Fruit fly (Drosophila melanogaster) whole organism, embryonic: Measurements from ENCODE around the gene p38b.

ENCODE experiments used
- Antp ChIP-seq: fragments of 200-800 bp; sonication (Bioruptor generic); optimal IDR thresholded peaks from 3 replicates; lab custom pipeline; 2016; ENCODE audit warnings: missing biosample characterization, missing genetic modification characterization
- Asciz ChIP-seq: fragments of 200-800 bp; sonication (Bioruptor generic); optimal IDR thresholded peaks from 2 replicates; lab custom pipeline; 2017; ENCODE audit warnings: missing biosample characterization, mild to moderate bottlenecking, missing genetic modification characterization, missing genetic modification reagents
- Awh ChIP-seq: fragments of 200-800 bp; sonication (Bioruptor generic); IDR thresholded peaks from 2 replicates; pipeline ENCODE4, ENCODE4 v1.3.6; 2022; ENCODE audit warnings: missing biosample characterization, missing genetic modification characterization
- CG1024 ChIP-seq: fragments of 200-800 bp; sonication (Bioruptor generic); IDR thresholded peaks from 2 replicates; pipeline ENCODE4 v1.3.6; 2022; ENCODE audit warnings: missing biosample characterization, missing genetic modification characterization
- CG12219 ChIP-seq: fragments of 200-800 bp; sonication (Bioruptor generic); optimal IDR thresholded peaks from 3 replicates; lab custom pipeline; 2018; ENCODE audit warnings: missing biosample characterization, mild to moderate bottlenecking, missing genetic modification characterization
- CG12391 ChIP-seq: fragments of 200-800 bp; sonication (Bioruptor generic); optimal IDR thresholded peaks from 3 replicates; lab custom pipeline; 2018; ENCODE audit warnings: missing biosample characterization, mild to moderate bottlenecking, missing genetic modification characterization, moderate library complexity
- CG14441 ChIP-seq: fragments of 200-800 bp; sonication (Bioruptor generic); IDR thresholded peaks from 2 replicates; pipeline ENCODE4 v1.3.6; 2022; ENCODE audit warnings: missing biosample characterization, missing genetic modification characterization
- CG16815 ChIP-seq: fragments of 200-800 bp; sonication (Bioruptor generic); optimal IDR thresholded peaks from 3 replicates; lab custom pipeline; 2017; ENCODE audit warnings: missing biosample characterization, mild to moderate bottlenecking, missing genetic modification characterization
- CG18262 ChIP-seq: fragments of 200-800 bp; optimal IDR thresholded peaks from 3 replicates; lab custom pipeline; 2019; ENCODE audit warnings: missing biosample characterization, mild to moderate bottlenecking, missing genetic modification characterization, moderate library complexity
- CG2129 ChIP-seq: fragments of 200-800 bp; sonication (Bioruptor generic); IDR thresholded peaks from 2 replicates; pipeline ENCODE4 v1.3.6; 2022; ENCODE audit warnings: missing biosample characterization, missing genetic modification characterization; ENCODE audit not compliant: partially characterized antibody
- CG30020 ChIP-seq: fragments of 200-800 bp; optimal IDR thresholded peaks from 2 replicates; lab custom pipeline; 2019; ENCODE audit warnings: missing biosample characterization, mild to moderate bottlenecking, missing genetic modification characterization, moderate library complexity
- CG31388 ChIP-seq: fragments of 200-800 bp; sonication (Bioruptor generic); optimal IDR thresholded peaks from 2 replicates; lab custom pipeline; 2016; ENCODE audit warnings: missing biosample characterization, missing genetic modification characterization
- CG32772 ChIP-seq: fragments of 200-800 bp; sonication (Bioruptor generic); IDR thresholded peaks from 2 replicates; pipeline ENCODE4 v1.3.6; 2022; ENCODE audit warnings: missing biosample characterization, missing genetic modification characterization
- CG33557 ChIP-seq: fragments of 200-800 bp; sonication (Bioruptor generic); optimal IDR thresholded peaks from 2 replicates; lab custom pipeline; 2019; ENCODE audit warnings: missing biosample characterization, mild to moderate bottlenecking, missing genetic modification characterization, moderate library complexity
- CG34422 ChIP-seq: fragments of 200-800 bp; sonication (Bioruptor generic); IDR thresholded peaks from 3 replicates; pipeline ENCODE4 v1.3.6; 2022; ENCODE audit warnings: missing biosample characterization, missing genetic modification characterization
- CG3847 ChIP-seq: fragments of 200-800 bp; sonication (Bioruptor generic); IDR thresholded peaks from 2 replicates; pipeline ENCODE4 v1.3.6; 2022; ENCODE audit warnings: missing biosample characterization, missing genetic modification characterization
- CG3995 ChIP-seq: fragments of 200-800 bp; sonication (Bioruptor generic); optimal IDR thresholded peaks from 3 replicates; lab custom pipeline; 2016; ENCODE audit warnings: missing biosample characterization, missing genetic modification characterization
- CG4730 ChIP-seq: fragments of 200-800 bp; sonication (Bioruptor generic); IDR thresholded peaks from 2 replicates; pipeline ENCODE4 v1.3.6; 2022; ENCODE audit warnings: missing biosample characterization, missing genetic modification characterization
- CG6791 ChIP-seq: fragments of 200-800 bp; sonication (Bioruptor generic); IDR thresholded peaks from 3 replicates; pipeline ENCODE4 v1.3.6; 2022; ENCODE audit warnings: missing biosample characterization, missing genetic modification characterization; ENCODE audit not compliant: partially characterized antibody
- CG8388 ChIP-seq: fragments of 200-800 bp; sonication (Bioruptor generic); optimal IDR thresholded peaks from 2 replicates; lab custom pipeline; 2019; ENCODE audit warnings: missing biosample characterization, mild to moderate bottlenecking, missing genetic modification characterization, moderate library complexity
- CoRest ChIP-seq: fragments of 200-800 bp; sonication (Bioruptor generic); optimal IDR thresholded peaks from 3 replicates; lab custom pipeline; 2018; ENCODE audit warnings: missing biosample characterization, mild to moderate bottlenecking, missing genetic modification characterization, moderate library complexity
- Dll ChIP-seq: fragments of 200-800 bp; sonication (Bioruptor generic); IDR thresholded peaks from 4 replicates; pipeline ENCODE4 v1.3.6; 2022; ENCODE audit warnings: missing biosample characterization, missing genetic modification characterization; ENCODE audit not compliant: partially characterized antibody
- Doc3 ChIP-seq: fragments of 200-800 bp; sonication (Bioruptor generic); IDR thresholded peaks from 3 replicates; pipeline ENCODE4 v1.3.6; 2022; ENCODE audit warnings: missing biosample characterization, missing genetic modification characterization; ENCODE audit not compliant: partially characterized antibody
- H2.0 ChIP-seq: fragments of 200-800 bp; sonication (Bioruptor generic); IDR thresholded peaks from 2 replicates; pipeline ENCODE4 v1.3.6; 2022; ENCODE audit warnings: missing biosample characterization, missing genetic modification characterization
- Hr3 ChIP-seq: fragments of 200-800 bp; sonication (Bioruptor generic); optimal IDR thresholded peaks from 3 replicates; lab custom pipeline; 2016; ENCODE audit warnings: missing biosample characterization, missing genetic modification characterization
- Kr ChIP-seq: fragments of 200-800 bp; sonication (Bioruptor generic); optimal IDR thresholded peaks from 2 replicates; lab custom pipeline; 2017; ENCODE audit warnings: missing biosample characterization, mild to moderate bottlenecking, missing genetic modification characterization
- Lim3 ChIP-seq: fragments of 200-800 bp; sonication (Bioruptor generic); IDR thresholded peaks from 2 replicates; pipeline ENCODE4 v1.3.6; 2022; ENCODE audit warnings: missing biosample characterization, missing genetic modification characterization
- Med ChIP-seq: fragments of 200-800 bp; sonication (Bioruptor generic); peaks from one replicate; lab custom pipeline; 2016; ENCODE audit warnings: missing biosample characterization, missing genetic modification characterization, mild to moderate bottlenecking, inconsistent platforms, moderate library complexity
- NFAT ChIP-seq: fragments of 200-800 bp; sonication (Bioruptor generic); IDR thresholded peaks from 2 replicates; pipeline ENCODE4 v1.3.6; 2022; ENCODE audit warnings: missing biosample characterization, missing genetic modification characterization
- NfI ChIP-seq: fragments of 200-800 bp; sonication (Bioruptor generic); optimal IDR thresholded peaks from 3 replicates; lab custom pipeline; 2018; ENCODE audit warnings: missing biosample characterization, mild to moderate bottlenecking, missing genetic modification characterization, moderate library complexity
- Rx ChIP-seq: fragments of 200-800 bp; sonication (Bioruptor generic); IDR thresholded peaks from 2 replicates; pipeline ENCODE4 v1.3.6; 2022; ENCODE audit warnings: missing biosample characterization, missing genetic modification characterization
- Sry-β ChIP-seq: fragments of 200-800 bp; sonication (Bioruptor generic); optimal IDR thresholded peaks from 2 replicates; lab custom pipeline; 2018; ENCODE audit warnings: missing biosample characterization, mild to moderate bottlenecking, missing genetic modification characterization, moderate library complexity
- amos ChIP-seq: fragments of 200-800 bp; sonication (Bioruptor generic); IDR thresholded peaks from 2 replicates; pipeline ENCODE4 v1.3.6; 2022; ENCODE audit warnings: missing biosample characterization, missing genetic modification characterization; ENCODE audit not compliant: partially characterized antibody
- bigmax ChIP-seq: fragments of 200-800 bp; sonication (Bioruptor generic); optimal IDR thresholded peaks from 2 replicates; lab custom pipeline; 2018; ENCODE audit warnings: missing biosample characterization, mild to moderate bottlenecking, missing genetic modification characterization
- chinmo ChIP-seq: fragments of 200-800 bp; sonication (Bioruptor generic); IDR thresholded peaks from 4 replicates; pipeline ENCODE4 v1.3.6; 2022; ENCODE audit warnings: missing biosample characterization, missing genetic modification characterization; ENCODE audit not compliant: partially characterized antibody
- dan ChIP-seq: fragments of 200-800 bp; sonication (Bioruptor generic); IDR thresholded peaks from 2 replicates; pipeline ENCODE4 v1.3.6; 2022; ENCODE audit warnings: missing biosample characterization, missing genetic modification characterization
- dm ChIP-seq: fragments of 200-800 bp; sonication (Bioruptor generic); optimal IDR thresholded peaks from 3 replicates; lab custom pipeline; 2016; ENCODE audit warnings: missing biosample characterization, missing genetic modification characterization
- hth ChIP-seq: fragments of >200 bp; optimal IDR thresholded peaks from 2 replicates; lab custom pipeline; 2017; ENCODE audit warnings: inconsistent platforms
- kah ChIP-seq: fragments of 200-800 bp; sonication (Bioruptor generic); optimal IDR thresholded peaks from 2 replicates; lab custom pipeline; 2018; ENCODE audit warnings: missing biosample characterization, mild to moderate bottlenecking, missing genetic modification characterization
- ken ChIP-seq: fragments of 200-800 bp; sonication (Bioruptor generic); IDR thresholded peaks from 3 replicates; pipeline ENCODE4 v1.3.6; 2022; ENCODE audit warnings: missing biosample characterization, missing genetic modification characterization
- klu ChIP-seq: fragments of 200-800 bp; sonication (Bioruptor generic); IDR thresholded peaks from 2 replicates; pipeline ENCODE4 v1.3.6; 2022; ENCODE audit warnings: missing biosample characterization, missing genetic modification characterization
- lab ChIP-seq: fragments of 200-800 bp; sonication (Bioruptor generic); optimal IDR thresholded peaks from 3 replicates; lab custom pipeline; 2017; ENCODE audit warnings: missing biosample characterization, missing genetic modification characterization, mild to moderate bottlenecking, moderate library complexity, missing genetic modification reagents
- lmd ChIP-seq: fragments of 200-800 bp; sonication (Bioruptor generic); IDR thresholded peaks from 2 replicates; pipeline ENCODE4 v1.3.6; 2022; ENCODE audit warnings: missing biosample characterization, missing genetic modification characterization
- phol ChIP-seq: fragments of 200-800 bp; sonication (Bioruptor generic); optimal IDR thresholded peaks from 3 replicates; lab custom pipeline; 2018; ENCODE audit warnings: missing biosample characterization, mild to moderate bottlenecking, missing genetic modification characterization, moderate library complexity
- row ChIP-seq: fragments of 200-800 bp; sonication (Bioruptor generic); IDR thresholded peaks from 3 replicates; pipeline ENCODE4 v1.3.6; 2022; ENCODE audit warnings: missing biosample characterization, missing genetic modification characterization
- ssp ChIP-seq: fragments of 200-800 bp; sonication (Bioruptor generic); IDR thresholded peaks from 2 replicates; pipeline ENCODE4 v1.3.6; 2022; ENCODE audit warnings: missing biosample characterization, missing genetic modification characterization
- stwl ChIP-seq: fragments of 200-800 bp; sonication (Bioruptor generic); optimal IDR thresholded peaks from 3 replicates; lab custom pipeline; 2018; ENCODE audit warnings: missing biosample characterization, mild to moderate bottlenecking, missing genetic modification characterization, moderate library complexity
- vnd ChIP-seq: fragments of 200-800 bp; sonication (Bioruptor generic); IDR thresholded peaks from 3 replicates; pipeline ENCODE4 v1.3.6; 2022; ENCODE audit warnings: missing biosample characterization, missing genetic modification characterization; ENCODE audit not compliant: partially characterized antibody

p38b gene

DNA sequence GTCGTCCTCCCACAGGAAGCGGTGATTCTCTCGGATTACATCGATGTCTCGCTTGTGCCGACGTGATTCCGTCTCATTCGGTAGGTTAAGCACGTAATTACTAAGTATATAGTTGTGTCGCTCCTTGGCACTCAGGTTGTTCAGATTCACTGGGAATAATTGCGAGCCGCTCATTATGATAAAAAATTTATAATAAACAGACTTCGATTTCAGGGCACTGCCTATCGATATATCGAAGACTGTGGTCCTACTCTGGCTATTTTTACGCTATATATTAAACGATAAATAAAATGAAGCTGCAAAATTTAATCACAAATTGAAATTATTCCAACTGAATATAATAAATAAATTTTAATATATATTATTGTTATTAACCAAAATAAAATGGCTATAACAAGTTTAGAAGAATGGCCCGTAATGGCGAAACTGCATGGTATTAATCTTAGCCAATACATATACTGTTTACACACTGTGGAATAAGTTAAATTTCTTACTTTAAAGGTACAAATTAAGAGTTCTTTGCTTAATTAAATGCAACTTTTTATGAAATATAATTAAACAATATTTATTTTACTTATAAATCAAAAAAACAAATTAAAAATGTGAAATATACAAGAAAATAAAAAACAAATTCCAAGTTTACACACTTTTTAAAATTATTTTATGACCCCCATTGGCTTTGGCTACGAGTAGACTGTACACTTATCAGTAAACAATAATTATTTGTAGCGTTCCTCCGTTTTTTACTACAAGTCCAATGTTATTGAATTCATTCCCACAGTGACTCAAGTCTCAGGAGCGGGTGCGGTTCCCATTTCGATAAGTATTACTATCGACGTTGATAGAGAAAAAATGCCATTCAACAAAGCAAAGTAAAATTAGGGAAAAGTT, 3.0 kb downstream of the p38b start, which contains the start of gene Eato (continued):
- TF ChIP-seq CG18262 (tag; lab: Kevin White, UChicago) (peak; percentile 38), amos (GFP tag; lab: Robert Waterston, UW) (peak; percentile 64), CG14441 (GFP tag; lab: Robert Waterston, UW) (peak; percentile 12; the same call in 1 of the 2 replicates), NfI (GFP tag; lab: Kevin White, UChicago) (no peak), Sry-β (peak; percentile 81), CG30020 (tag; lab: Kevin White, UChicago) (peak; percentile 71), bigmax (no peak), CG8388 (GFP tag; lab: Kevin White, UChicago) (no peak), CG3995 (GFP tag; lab: Kevin White, UChicago) (peak; percentile 93), CG32772 (GFP tag; lab: Robert Waterston, UW) (no peak), CG12219 (no peak), Kr (GFP tag; lab: Kevin White, UChicago) (no peak), Rx (0 out of 2 replicates have a peak, but pooled peaks have one; percentile 8), CG34422 (GFP tag; lab: Robert Waterston, UW) (0 out of 3 replicates have a peak, but pooled peaks have one; percentile 26), Asciz (no peak), CG31388 (GFP tag; lab: Kevin White, UChicago) (no peak), dan (GFP tag; lab: Robert Waterston, UW) (no peak), lmd (GFP tag; lab: Robert Waterston, UW) (0 out of 2 replicates have a peak, but pooled peaks have one; percentile 13), Med (GFP tag; lab: Kevin White, UChicago) (peak; percentile 77), Antp (GFP tag; lab: Kevin White, UChicago) (no peak), Hr3 (GFP tag; lab: Kevin White, UChicago) (peak; percentile 4), CG6791 (peak; percentile 44; the same call in 2 of the 3 replicates), H2.0 (GFP tag; lab: Robert Waterston, UW) (no peak), ssp (GFP tag; lab: Robert Waterston, UW) (peak; percentile 67), CG12391 (peak; percentile 17), CG33557 (peak; percentile 8), dm (no peak), hth (lab: Kevin White, UChicago) (no peak), row (peak; percentile 73), kah (no peak), CG2129 (no peak), stwl (tag; lab: Kevin White, UChicago) (peak; percentile 40), phol (peak; percentile 38), Lim3 (GFP tag; lab: Robert Waterston, UW) (no peak), chinmo (0 out of 4 replicates have a peak, but pooled peaks have one; percentile 6), CG4730 (GFP tag; lab: Robert Waterston, UW) (no peak), CG3847 (GFP tag; lab: Robert Waterston, UW) (no peak), Dll (GFP tag; lab: Robert Waterston, UW) (peak; percentile 65), CoRest (tag; lab: Kevin White, UChicago) (peak; percentile 5), Doc3 (GFP tag; lab: Robert Waterston, UW) (no peak; the same call in 2 of the 3 replicates), lab (no peak), Awh (GFP tag; lab: Robert Waterston, UW) (no peak), NFAT (GFP tag; lab: Robert Waterston, UW) (peak; percentile 19; the same call in 1 of the 2 replicates), CG1024 (GFP tag; lab: Robert Waterston, UW) (peak; percentile 19; the same call in 1 of the 2 replicates), klu (no peak), CG16815 (GFP tag; lab: Kevin White, UChicago) (no peak), ken (GFP tag; lab: Robert Waterston, UW) (no peak), vnd (peak; percentile 38; the same call in 1 of the 3 replicates)
